Fruit fly (Drosophila melanogaster) whole organism, embryonic: ENCODE measurements around the gene SkpC.

Source experiments
- Asciz ChIP-seq: fragments of 200-800 bp; sonication (Bioruptor generic); optimal IDR thresholded peaks from 2 replicates; lab custom pipeline; 2017; ENCODE audit warnings: missing biosample characterization, mild to moderate bottlenecking, missing genetic modification characterization, missing genetic modification reagents
- B-H1 ChIP-seq: fragments of 200-800 bp; sonication (Bioruptor generic); IDR thresholded peaks from 3 replicates; pipeline ENCODE4 v1.3.6; 2022; ENCODE audit warnings: missing biosample characterization, missing genetic modification characterization
- Bteb2 ChIP-seq: fragments of 200-800 bp; sonication (Bioruptor generic); optimal IDR thresholded peaks from 2 replicates; lab custom pipeline; 2016; ENCODE audit warnings: missing biosample characterization, missing genetic modification characterization
- CG10959 ChIP-seq: fragments of 200-800 bp; sonication (Bioruptor generic); IDR thresholded peaks from 2 replicates; pipeline ENCODE4 v1.3.6; 2022; ENCODE audit warnings: missing biosample characterization, missing genetic modification characterization
- CG11093 ChIP-seq: fragments of 200-800 bp; sonication (Bioruptor generic); IDR thresholded peaks from 3 replicates; pipeline ENCODE4 v1.3.6; 2022; ENCODE audit warnings: missing biosample characterization, missing genetic modification characterization
- CG11696 ChIP-seq: fragments of 200-800 bp; sonication (Bioruptor generic); IDR thresholded peaks from 2 replicates; pipeline ENCODE4 v1.3.6; 2022; ENCODE audit warnings: missing biosample characterization, missing genetic modification characterization
- CG11723 ChIP-seq: fragments of 200-800 bp; sonication (Bioruptor generic); optimal IDR thresholded peaks from 2 replicates; lab custom pipeline; 2017; ENCODE audit warnings: missing biosample characterization, mild to moderate bottlenecking, missing genetic modification characterization
- CG12299 ChIP-seq: fragments of 200-800 bp; sonication (Bioruptor generic); optimal IDR thresholded peaks from 2 replicates; lab custom pipeline; 2018; ENCODE audit warnings: missing biosample characterization, mild to moderate bottlenecking, missing genetic modification characterization
- CG1233 ChIP-seq: fragments of 200-800 bp; sonication (Bioruptor generic); optimal IDR thresholded peaks from 4 replicates; lab custom pipeline; 2018; ENCODE audit warnings: missing biosample characterization, mild to moderate bottlenecking, missing genetic modification characterization
- CG13123 ChIP-seq: fragments of 200-800 bp; sonication (Bioruptor generic); optimal IDR thresholded peaks from 2 replicates; lab custom pipeline; 2016; ENCODE audit warnings: missing biosample characterization, missing genetic modification characterization
- CG13624 ChIP-seq: fragments of 200-800 bp; sonication (Bioruptor generic); optimal IDR thresholded peaks from 2 replicates; lab custom pipeline; 2016; ENCODE audit warnings: missing biosample characterization, missing genetic modification characterization
- CG14050 ChIP-seq: fragments of 200-800 bp; sonication (Bioruptor generic); IDR thresholded peaks from 3 replicates; pipeline ENCODE4 v1.3.6; 2022; ENCODE audit warnings: missing biosample characterization, missing genetic modification characterization
- CG14965 ChIP-seq: fragments of 200-800 bp; sonication (Bioruptor generic); optimal IDR thresholded peaks from 2 replicates; lab custom pipeline; 2016; ENCODE audit warnings: missing biosample characterization, missing genetic modification characterization, borderline replicate concordance
- CG1602 ChIP-seq: fragments of 200-800 bp; sonication (Bioruptor generic); optimal IDR thresholded peaks from 3 replicates; lab custom pipeline; 2016; ENCODE audit warnings: missing biosample characterization, missing genetic modification characterization
- CG16815 ChIP-seq: fragments of 200-800 bp; sonication (Bioruptor generic); optimal IDR thresholded peaks from 3 replicates; lab custom pipeline; 2017; ENCODE audit warnings: missing biosample characterization, mild to moderate bottlenecking, missing genetic modification characterization
- CG17829 ChIP-seq: fragments of 200-800 bp; optimal IDR thresholded peaks from 2 replicates; lab custom pipeline; 2019; ENCODE audit warnings: missing biosample characterization, mild to moderate bottlenecking, missing genetic modification characterization, moderate library complexity
- CG31224 ChIP-seq: fragments of 200-800 bp; sonication (Bioruptor generic); IDR thresholded peaks from 2 replicates; pipeline ENCODE4 v1.3.6; 2022; ENCODE audit warnings: missing biosample characterization, missing genetic modification characterization
- CG32767 ChIP-seq: fragments of 200-800 bp; sonication (Bioruptor generic); IDR thresholded peaks from 2 replicates; pipeline ENCODE4 v1.3.6; 2022; ENCODE audit warnings: missing biosample characterization, missing genetic modification characterization
- CG32772 ChIP-seq: fragments of 200-800 bp; sonication (Bioruptor generic); IDR thresholded peaks from 2 replicates; pipeline ENCODE4 v1.3.6; 2022; ENCODE audit warnings: missing biosample characterization, missing genetic modification characterization
- CG3726 ChIP-seq: fragments of 200-800 bp; sonication (Bioruptor generic); IDR thresholded peaks from 3 replicates; pipeline ENCODE4, ENCODE4 v1.3.6; 2022; ENCODE audit warnings: missing biosample characterization, missing genetic modification characterization
- CG43689 ChIP-seq: fragments of 200-800 bp; sonication (Bioruptor generic); IDR thresholded peaks from 2 replicates; pipeline ENCODE4 v1.3.6; 2022; ENCODE audit warnings: missing biosample characterization, missing genetic modification characterization
- CG4707 ChIP-seq: fragments of 200-800 bp; sonication (Bioruptor generic); optimal IDR thresholded peaks from 2 replicates; lab custom pipeline; 2018; ENCODE audit warnings: missing biosample characterization, mild to moderate bottlenecking, missing genetic modification characterization, moderate library complexity
- CG6765 ChIP-seq: fragments of 200-800 bp; sonication (Bioruptor generic); optimal IDR thresholded peaks from 3 replicates; lab custom pipeline; 2017; ENCODE audit warnings: missing biosample characterization, mild to moderate bottlenecking, missing genetic modification characterization
- CG6813 ChIP-seq: fragments of 200-800 bp; sonication (Bioruptor generic); optimal IDR thresholded peaks from 2 replicates; lab custom pipeline; 2017; ENCODE audit warnings: missing biosample characterization, missing genetic modification characterization, mild to moderate bottlenecking, moderate library complexity, missing genetic modification reagents
- CG8281 ChIP-seq: fragments of 200-800 bp; sonication (Bioruptor generic); optimal IDR thresholded peaks from 2 replicates; lab custom pipeline; 2018; ENCODE audit warnings: missing biosample characterization, mild to moderate bottlenecking, missing genetic modification characterization, moderate library complexity
- CG9817 ChIP-seq: fragments of 200-800 bp; sonication (Bioruptor generic); optimal IDR thresholded peaks from 2 replicates; lab custom pipeline; 2018; ENCODE audit warnings: missing biosample characterization, mild to moderate bottlenecking, missing genetic modification characterization, moderate library complexity
- Chrac-16 ChIP-seq: fragments of 200-800 bp; sonication (Bioruptor generic); optimal IDR thresholded peaks from 3 replicates; lab custom pipeline; 2016; ENCODE audit warnings: missing biosample characterization, missing genetic modification characterization
- CkIIα-i1 ChIP-seq: fragments of 200-800 bp; sonication (Bioruptor generic); IDR thresholded peaks from 2 replicates; pipeline ENCODE4 v1.3.6; 2022; ENCODE audit warnings: missing biosample characterization, missing genetic modification characterization
- E2f2 ChIP-seq: fragments of 200-800 bp; sonication (Bioruptor generic); IDR thresholded peaks from 2 replicates; pipeline ENCODE4 v1.3.6; 2022; ENCODE audit warnings: missing biosample characterization, missing genetic modification characterization
- HmgZ ChIP-seq: fragments of 200-800 bp; sonication (Bioruptor generic); optimal IDR thresholded peaks from 2 replicates; lab custom pipeline; 2018; ENCODE audit warnings: missing biosample characterization, mild to moderate bottlenecking, missing genetic modification characterization
- NfI ChIP-seq: fragments of 200-800 bp; sonication (Bioruptor generic); optimal IDR thresholded peaks from 3 replicates; lab custom pipeline; 2018; ENCODE audit warnings: missing biosample characterization, mild to moderate bottlenecking, missing genetic modification characterization, moderate library complexity
- Opbp ChIP-seq: fragments of 200-800 bp; sonication (Bioruptor generic); IDR thresholded peaks from 3 replicates; pipeline ENCODE4 v1.3.6; 2022; ENCODE audit warnings: missing biosample characterization, missing genetic modification characterization; ENCODE audit not compliant: partially characterized antibody
- Ptx1 ChIP-seq: fragments of 200-800 bp; sonication (Bioruptor generic); IDR thresholded peaks from 2 replicates; pipeline ENCODE4 v1.3.6; 2022; ENCODE audit warnings: missing biosample characterization, missing genetic modification characterization
- Sry-β ChIP-seq: fragments of 200-800 bp; sonication (Bioruptor generic); optimal IDR thresholded peaks from 2 replicates; lab custom pipeline; 2018; ENCODE audit warnings: missing biosample characterization, mild to moderate bottlenecking, missing genetic modification characterization, moderate library complexity
- Taf1 ChIP-seq: fragments of 200-800 bp; sonication (Bioruptor generic); IDR thresholded peaks from 2 replicates; pipeline ENCODE4 v1.3.6; 2022; ENCODE audit warnings: missing biosample characterization, missing genetic modification characterization
- amos ChIP-seq: fragments of 200-800 bp; sonication (Bioruptor generic); IDR thresholded peaks from 2 replicates; pipeline ENCODE4 v1.3.6; 2022; ENCODE audit warnings: missing biosample characterization, missing genetic modification characterization; ENCODE audit not compliant: partially characterized antibody
- bsh ChIP-seq, 2 experiments: fragments of 200-800 bp; sonication (Bioruptor generic); optimal IDR thresholded peaks; 2 replicates each; lab custom pipeline; 2017 to 2018; ENCODE audit warnings: mild to moderate bottlenecking in 2 of 2, missing biosample characterization in 2 of 2, missing genetic modification characterization in 2 of 2, moderate library complexity in 1 of 2
- btn ChIP-seq: fragments of 200-800 bp; sonication (Bioruptor generic); optimal IDR thresholded peaks from 2 replicates; lab custom pipeline; 2016; ENCODE audit warnings: missing biosample characterization, missing genetic modification characterization
- cato ChIP-seq: fragments of 200-800 bp; sonication (Bioruptor generic); optimal IDR thresholded peaks from 2 replicates; lab custom pipeline; 2016; ENCODE audit warnings: missing biosample characterization, missing genetic modification characterization, borderline replicate concordance
- da ChIP-seq: fragments of 200-800 bp; sonication (Bioruptor generic); optimal IDR thresholded peaks from 2 replicates; lab custom pipeline; 2016; ENCODE audit warnings: missing biosample characterization, missing genetic modification characterization
- disco-r ChIP-seq: fragments of 200-800 bp; sonication (Bioruptor generic); optimal IDR thresholded peaks from 2 replicates; lab custom pipeline; 2016; ENCODE audit warnings: missing biosample characterization, missing genetic modification characterization
- ftz-f1 ChIP-seq: fragments of 200-800 bp; sonication (Bioruptor generic); optimal IDR thresholded peaks from 2 replicates; lab custom pipeline; 2016; ENCODE audit warnings: missing biosample characterization, missing genetic modification characterization
- gcm2 ChIP-seq: fragments of 200-800 bp; sonication (Bioruptor generic); optimal IDR thresholded peaks from 2 replicates; lab custom pipeline; 2016; ENCODE audit warnings: missing biosample characterization, missing genetic modification characterization
- gsb ChIP-seq: fragments of 200-800 bp; sonication (Bioruptor generic); IDR thresholded peaks from 2 replicates; pipeline ENCODE4 v1.3.6; 2022; ENCODE audit warnings: missing biosample characterization, missing genetic modification characterization
- ham ChIP-seq: fragments of 200-800 bp; sonication (Bioruptor generic); IDR thresholded peaks from 2 replicates; pipeline ENCODE4 v1.3.6; 2022; ENCODE audit warnings: missing biosample characterization, missing genetic modification characterization
- luna ChIP-seq: fragments of 200-800 bp; sonication (Bioruptor generic); optimal IDR thresholded peaks from 2 replicates; lab custom pipeline; 2016; ENCODE audit warnings: missing biosample characterization, missing genetic modification characterization
- mld ChIP-seq: fragments of 200-800 bp; sonication (Bioruptor generic); IDR thresholded peaks from 3 replicates; pipeline ENCODE4 v1.3.6; 2022; ENCODE audit warnings: missing biosample characterization, missing genetic modification characterization; ENCODE audit not compliant: partially characterized antibody
- onecut ChIP-seq: fragments of 200-800 bp; sonication (Bioruptor generic); IDR thresholded peaks from 2 replicates; pipeline ENCODE4 v1.3.6; 2022; ENCODE audit warnings: missing biosample characterization, missing genetic modification characterization
- psq ChIP-seq: fragments of 200-800 bp; sonication (Bioruptor generic); optimal IDR thresholded peaks from 2 replicates; lab custom pipeline; 2017; ENCODE audit warnings: missing biosample characterization, missing genetic modification characterization
- sna ChIP-seq: fragments of 200-800 bp; sonication (Bioruptor generic); IDR thresholded peaks from 2 replicates; pipeline ENCODE4 v1.3.6; 2022; ENCODE audit warnings: missing biosample characterization, missing genetic modification characterization; ENCODE audit not compliant: partially characterized antibody

Gene SkpC

dm6 chrX:19846701-19847383, 31.0 kb downstream of the SkpC start (continued):
- peak; percentile 89 for TF ChIP-seq onecut (GFP tag; lab: Robert Waterston, UW)
- TF ChIP-seq Sry-β (GFP tag; lab: Kevin White, UChicago): peak; percentile 54
- peak; percentile 90 for TF ChIP-seq CG16815 (GFP tag; lab: Kevin White, UChicago)
- TF ChIP-seq da (GFP tag; lab: Kevin White, UChicago): peak; percentile 93
- peak; percentile 92 for TF ChIP-seq NfI (GFP tag; lab: Kevin White, UChicago)
- TF ChIP-seq Chrac-16: peak; percentile 95
- TF ChIP-seq CG1233 (GFP tag; lab: Kevin White, UChicago): peak; percentile 92
- peak; percentile 74 to 95 for TF ChIP-seq bsh (GFP tag; optimal IDR thresholded peaks at IDR 0.05; lab: Kevin White, UChicago)
- TF ChIP-seq CG1602 (GFP tag; lab: Kevin White, UChicago): peak; percentile 93
- peak; percentile 91 for TF ChIP-seq CG32767 (GFP tag; lab: Robert Waterston, UW)
- peak; percentile 56 for TF ChIP-seq ftz-f1 (GFP tag; lab: Kevin White, UChicago)
- TF ChIP-seq disco-r: peak; percentile 92
- peak; percentile 97 for TF ChIP-seq Ptx1 (GFP tag; lab: Robert Waterston, UW)
- TF ChIP-seq CG12299 (tag; lab: Kevin White, UChicago): peak; percentile 84
- TF ChIP-seq CG11723: peak; percentile 89
- TF ChIP-seq psq (GFP tag; lab: Kevin White, UChicago): peak; percentile 82
- TF ChIP-seq gsb (GFP tag; lab: Robert Waterston, UW): peak; percentile 93
- peak; percentile 92 for TF ChIP-seq CG9817 (tag; lab: Kevin White, UChicago)
- TF ChIP-seq CG32772 (GFP tag; lab: Robert Waterston, UW): peak; percentile 96
- TF ChIP-seq HmgZ: peak; percentile 93
- TF ChIP-seq btn: peak; percentile 93
- peak; percentile 55 for TF ChIP-seq gcm2 (GFP tag; lab: Kevin White, UChicago)
- TF ChIP-seq Asciz (GFP tag; lab: Kevin White, UChicago): peak; percentile 76
- TF ChIP-seq CG43689: peak; percentile 86
- TF ChIP-seq CG13123 (GFP tag; lab: Kevin White, UChicago): peak; percentile 90
- TF ChIP-seq CG6813 (GFP tag; lab: Kevin White, UChicago): peak; percentile 93
- peak; percentile 88 for TF ChIP-seq CG10959 (GFP tag; lab: Robert Waterston, UW)
- peak; percentile 87 for TF ChIP-seq CG4707 (GFP tag; lab: Kevin White, UChicago)
- TF ChIP-seq CG6765: peak; percentile 80
- TF ChIP-seq E2f2 (GFP tag; lab: Robert Waterston, UW): peak; percentile 78
- TF ChIP-seq CG8281: peak; percentile 83
- peak; percentile 66 for TF ChIP-seq CG14965
- peak; percentile 58 for TF ChIP-seq luna
- TF ChIP-seq CG11696 (GFP tag; lab: Robert Waterston, UW): peak; percentile 82
- peak; percentile 78 for TF ChIP-seq ham (GFP tag; lab: Robert Waterston, UW)
- peak; percentile 94 for TF ChIP-seq CG11093 (GFP tag; lab: Robert Waterston, UW)
- TF ChIP-seq CG17829 (tag; lab: Kevin White, UChicago): peak; percentile 95
- no peak for TF ChIP-seq sna (GFP tag; lab: Robert Waterston, UW)
- TF ChIP-seq Opbp (GFP tag; lab: Robert Waterston, UW): no peak
- peak; percentile 84 for TF ChIP-seq Bteb2 (GFP tag; lab: Kevin White, UChicago)
- peak; percentile 92 for TF ChIP-seq CG14050 (GFP tag; lab: Robert Waterston, UW)
- peak; percentile 80 for TF ChIP-seq CkIIα-i1 (GFP tag; lab: Robert Waterston, UW)
- TF ChIP-seq B-H1: peak; percentile 93
- peak; percentile 92 for TF ChIP-seq CG3726 (GFP tag; lab: Robert Waterston, UW)
- peak; percentile 86 for TF ChIP-seq CG13624 (GFP tag; lab: Kevin White, UChicago)
- peak; percentile 86 for TF ChIP-seq CG31224 (GFP tag; lab: Robert Waterston, UW)
- TF ChIP-seq amos (GFP tag; lab: Robert Waterston, UW): no peak
- TF ChIP-seq mld: no peak
- TF ChIP-seq Taf1 (GFP tag; lab: Robert Waterston, UW): peak; percentile 65; the same call in 1 of the 2 replicates
- TF ChIP-seq cato (GFP tag; lab: Kevin White, UChicago): peak; percentile 88
